Fruit fly (Drosophila melanogaster) whole organism, embryonic: ENCODE data around the gene lilli.

Experiments used
- B-H1 ChIP-seq: fragments of 200-800 bp; sonication (Bioruptor generic); IDR thresholded peaks from 3 replicates; pipeline ENCODE4 v1.3.6; 2022; ENCODE audit warnings: missing biosample characterization, missing genetic modification characterization
- Bdp1 ChIP-seq: fragments of 200-800 bp; sonication (Bioruptor generic); optimal IDR thresholded peaks from 3 replicates; lab custom pipeline; 2016; ENCODE audit warnings: missing biosample characterization, missing genetic modification characterization
- CG1024 ChIP-seq: fragments of 200-800 bp; sonication (Bioruptor generic); IDR thresholded peaks from 2 replicates; pipeline ENCODE4 v1.3.6; 2022; ENCODE audit warnings: missing biosample characterization, missing genetic modification characterization
- CG10462 ChIP-seq: fragments of 200-800 bp; sonication (Bioruptor generic); optimal IDR thresholded peaks from 2 replicates; lab custom pipeline; 2016; ENCODE audit warnings: missing biosample characterization, missing genetic modification characterization
- CG11560 ChIP-seq: fragments of 200-800 bp; sonication (Bioruptor generic); IDR thresholded peaks from 3 replicates; pipeline ENCODE4 v1.3.6; 2022; ENCODE audit warnings: missing biosample characterization, missing genetic modification characterization
- CG12219 ChIP-seq: fragments of 200-800 bp; sonication (Bioruptor generic); optimal IDR thresholded peaks from 3 replicates; lab custom pipeline; 2018; ENCODE audit warnings: missing biosample characterization, mild to moderate bottlenecking, missing genetic modification characterization
- CG12391 ChIP-seq: fragments of 200-800 bp; sonication (Bioruptor generic); optimal IDR thresholded peaks from 3 replicates; lab custom pipeline; 2018; ENCODE audit warnings: missing biosample characterization, mild to moderate bottlenecking, missing genetic modification characterization, moderate library complexity
- CG13775 ChIP-seq: fragments of 200-800 bp; sonication (Bioruptor generic); optimal IDR thresholded peaks from 3 replicates; lab custom pipeline; 2017; ENCODE audit warnings: missing biosample characterization, mild to moderate bottlenecking, missing genetic modification characterization
- CG14050 ChIP-seq: fragments of 200-800 bp; sonication (Bioruptor generic); IDR thresholded peaks from 3 replicates; pipeline ENCODE4 v1.3.6; 2022; ENCODE audit warnings: missing biosample characterization, missing genetic modification characterization
- CG15269 ChIP-seq: fragments of 200-800 bp; sonication (Bioruptor generic); optimal IDR thresholded peaks from 2 replicates; lab custom pipeline; 2018; ENCODE audit warnings: missing biosample characterization, mild to moderate bottlenecking, missing genetic modification characterization, moderate library complexity
- CG15601 ChIP-seq: fragments of 200-800 bp; sonication (Bioruptor generic); optimal IDR thresholded peaks from 3 replicates; lab custom pipeline; 2019; ENCODE audit warnings: missing biosample characterization, mild to moderate bottlenecking, missing genetic modification characterization, moderate library complexity
- CG17359 ChIP-seq: fragments of 200-800 bp; sonication (Bioruptor generic); optimal IDR thresholded peaks from 3 replicates; lab custom pipeline; 2018; ENCODE audit warnings: missing biosample characterization, mild to moderate bottlenecking, missing genetic modification characterization, moderate library complexity
- CG17568 ChIP-seq: fragments of 200-800 bp; sonication (Bioruptor generic); optimal IDR thresholded peaks from 2 replicates; lab custom pipeline; 2018; ENCODE audit warnings: missing biosample characterization, mild to moderate bottlenecking, missing genetic modification characterization, moderate library complexity
- CG30020 ChIP-seq: fragments of 200-800 bp; optimal IDR thresholded peaks from 2 replicates; lab custom pipeline; 2019; ENCODE audit warnings: missing biosample characterization, mild to moderate bottlenecking, missing genetic modification characterization, moderate library complexity
- CG31388 ChIP-seq: fragments of 200-800 bp; sonication (Bioruptor generic); optimal IDR thresholded peaks from 2 replicates; lab custom pipeline; 2016; ENCODE audit warnings: missing biosample characterization, missing genetic modification characterization
- CG42726 ChIP-seq: fragments of 200-800 bp; sonication (Bioruptor generic); IDR thresholded peaks from 2 replicates; pipeline ENCODE4 v1.3.6; 2022; ENCODE audit warnings: missing biosample characterization, missing genetic modification characterization; ENCODE audit not compliant: partially characterized antibody
- CG6175 ChIP-seq: fragments of 200-800 bp; sonication (Bioruptor generic); IDR thresholded peaks from 3 replicates; pipeline ENCODE4 v1.3.6; 2022; ENCODE audit warnings: missing biosample characterization, missing genetic modification characterization
- CG7271 ChIP-seq: fragments of 200-800 bp; sonication (Bioruptor generic); optimal IDR thresholded peaks from 2 replicates; lab custom pipeline; 2018; ENCODE audit warnings: missing biosample characterization, mild to moderate bottlenecking, missing genetic modification characterization, moderate library complexity
- CG7372 ChIP-seq: fragments of 200-800 bp; sonication (Bioruptor generic); IDR thresholded peaks from 2 replicates; pipeline ENCODE4 v1.3.6; 2022; ENCODE audit warnings: missing biosample characterization, missing genetic modification characterization
- CG7786 ChIP-seq: fragments of 200-800 bp; sonication (Bioruptor generic); optimal IDR thresholded peaks from 2 replicates; lab custom pipeline; 2016; ENCODE audit warnings: missing biosample characterization, missing genetic modification characterization
- CG8281 ChIP-seq: fragments of 200-800 bp; sonication (Bioruptor generic); optimal IDR thresholded peaks from 2 replicates; lab custom pipeline; 2018; ENCODE audit warnings: missing biosample characterization, mild to moderate bottlenecking, missing genetic modification characterization, moderate library complexity
- CG8924 ChIP-seq: fragments of 200-800 bp; optimal IDR thresholded peaks from 3 replicates; lab custom pipeline; 2019; ENCODE audit warnings: missing biosample characterization, mild to moderate bottlenecking, missing genetic modification characterization, moderate library complexity
- Camta ChIP-seq: fragments of 200-800 bp; sonication (Bioruptor generic); optimal IDR thresholded peaks from 2 replicates; lab custom pipeline; 2016; ENCODE audit warnings: missing biosample characterization, missing genetic modification characterization
- E2f1 ChIP-seq: fragments of 200-800 bp; sonication (Bioruptor generic); IDR thresholded peaks from 2 replicates; pipeline ENCODE4 v1.3.6; 2022; ENCODE audit warnings: missing biosample characterization, missing genetic modification characterization
- E2f2 ChIP-seq: fragments of 200-800 bp; sonication (Bioruptor generic); IDR thresholded peaks from 2 replicates; pipeline ENCODE4 v1.3.6; 2022; ENCODE audit warnings: missing biosample characterization, missing genetic modification characterization
- HLH3B ChIP-seq: fragments of 200-800 bp; sonication (Bioruptor generic); IDR thresholded peaks from 2 replicates; pipeline ENCODE4 v1.3.6; 2022; ENCODE audit warnings: missing biosample characterization, missing genetic modification characterization
- MBD-R2 ChIP-seq: fragments of 200-800 bp; sonication (Bioruptor generic); IDR thresholded peaks from 2 replicates; pipeline ENCODE4 v1.3.6; 2022; ENCODE audit warnings: missing biosample characterization, missing genetic modification characterization
- PHDP ChIP-seq: fragments of 200-800 bp; sonication (Bioruptor generic); optimal IDR thresholded peaks from 3 replicates; lab custom pipeline; 2018; ENCODE audit warnings: missing biosample characterization, mild to moderate bottlenecking, missing genetic modification characterization, moderate library complexity
- Sin3A ChIP-seq: fragments of >200 bp; optimal IDR thresholded peaks from 2 replicates; lab custom pipeline; 2018
- Sry-β ChIP-seq: fragments of 200-800 bp; sonication (Bioruptor generic); optimal IDR thresholded peaks from 2 replicates; lab custom pipeline; 2018; ENCODE audit warnings: missing biosample characterization, mild to moderate bottlenecking, missing genetic modification characterization, moderate library complexity
- Sry-δ ChIP-seq: fragments of 200-800 bp; sonication (Bioruptor generic); optimal IDR thresholded peaks from 2 replicates; lab custom pipeline; 2016; ENCODE audit warnings: missing biosample characterization, missing genetic modification characterization
- al ChIP-seq: fragments of 200-800 bp; sonication (Bioruptor generic); IDR thresholded peaks from 2 replicates; pipeline ENCODE4 v1.3.6; 2022; ENCODE audit warnings: missing biosample characterization, missing genetic modification characterization
- ap ChIP-seq: fragments of 200-800 bp; sonication (Bioruptor generic); IDR thresholded peaks from 2 replicates; pipeline ENCODE4 v1.3.6; 2022; ENCODE audit warnings: missing biosample characterization, missing genetic modification characterization
- ato ChIP-seq: fragments of 200-800 bp; sonication (Bioruptor generic); IDR thresholded peaks from 2 replicates; pipeline ENCODE4 v1.3.6; 2022; ENCODE audit warnings: missing biosample characterization, missing genetic modification characterization; ENCODE audit not compliant: partially characterized antibody
- bigmax ChIP-seq: fragments of 200-800 bp; sonication (Bioruptor generic); optimal IDR thresholded peaks from 2 replicates; lab custom pipeline; 2018; ENCODE audit warnings: missing biosample characterization, mild to moderate bottlenecking, missing genetic modification characterization
- cad ChIP-seq: fragments of >200 bp; optimal IDR thresholded peaks from 2 replicates; lab custom pipeline; 2017; ENCODE audit warnings: missing biosample characterization, missing genetic modification characterization
- chif ChIP-seq, 2 experiments: fragments of 200-800 bp; sonication (Bioruptor generic); optimal IDR thresholded peaks; 3 replicates each; lab custom pipeline; 2016; ENCODE audit warnings: missing biosample characterization in 2 of 2, missing genetic modification characterization in 2 of 2
- croc ChIP-seq: fragments of 200-800 bp; sonication (Bioruptor generic); conservative IDR thresholded peaks from 3 replicates; pipeline ENCODE4 v1.3.6; 2022; ENCODE audit warnings: missing biosample characterization, missing genetic modification characterization
- crol ChIP-seq: fragments of 200-800 bp; sonication (Bioruptor generic); IDR thresholded peaks from 2 replicates; pipeline ENCODE4 v1.3.6; 2022; ENCODE audit warnings: missing biosample characterization, missing genetic modification characterization
- ems ChIP-seq: fragments of 200-800 bp; sonication (Bioruptor generic); optimal IDR thresholded peaks from 3 replicates; lab custom pipeline; 2016; ENCODE audit warnings: missing biosample characterization, missing genetic modification characterization
- fd3F ChIP-seq: fragments of 200-800 bp; sonication (Bioruptor generic); optimal IDR thresholded peaks from 2 replicates; lab custom pipeline; 2018; ENCODE audit warnings: missing biosample characterization, mild to moderate bottlenecking, missing genetic modification characterization, moderate library complexity
- fu2 ChIP-seq: fragments of 200-800 bp; sonication (Bioruptor generic); optimal IDR thresholded peaks from 2 replicates; lab custom pipeline; 2016; ENCODE audit warnings: missing biosample characterization, missing genetic modification characterization
- ham ChIP-seq: fragments of 200-800 bp; sonication (Bioruptor generic); IDR thresholded peaks from 2 replicates; pipeline ENCODE4 v1.3.6; 2022; ENCODE audit warnings: missing biosample characterization, missing genetic modification characterization
- hth ChIP-seq: fragments of >200 bp; optimal IDR thresholded peaks from 2 replicates; lab custom pipeline; 2017; ENCODE audit warnings: inconsistent platforms
- jing ChIP-seq: fragments of 200-800 bp; sonication (Bioruptor generic); optimal IDR thresholded peaks from 2 replicates; lab custom pipeline; 2018; ENCODE audit warnings: missing biosample characterization, mild to moderate bottlenecking, missing genetic modification characterization
- pho ChIP-seq: fragments of 200-800 bp; sonication (Bioruptor generic); optimal IDR thresholded peaks from 2 replicates; lab custom pipeline; 2016; ENCODE audit warnings: missing biosample characterization, missing genetic modification characterization
- ranshi ChIP-seq: fragments of 200-800 bp; sonication (Bioruptor generic); IDR thresholded peaks from 2 replicates; pipeline ENCODE4 v1.3.6; 2022; ENCODE audit warnings: missing biosample characterization, missing genetic modification characterization
- sd ChIP-seq: fragments of 200-800 bp; sonication (Bioruptor generic); optimal IDR thresholded peaks from 3 replicates; lab custom pipeline; 2018; ENCODE audit warnings: missing biosample characterization, mild to moderate bottlenecking, missing genetic modification characterization, moderate library complexity
- sug ChIP-seq: fragments of 200-800 bp; optimal IDR thresholded peaks from 2 replicates; lab custom pipeline; 2019; ENCODE audit warnings: missing biosample characterization, mild to moderate bottlenecking, missing genetic modification characterization, moderate library complexity
- wdn ChIP-seq: fragments of 200-800 bp; sonication (Bioruptor generic); IDR thresholded peaks from 2 replicates; pipeline ENCODE4 v1.3.6; 2022; ENCODE audit warnings: missing biosample characterization, missing genetic modification characterization
- wek ChIP-seq: fragments of 200-800 bp; sonication (Bioruptor generic); optimal IDR thresholded peaks from 3 replicates; lab custom pipeline; 2018; ENCODE audit warnings: missing biosample characterization, mild to moderate bottlenecking, missing genetic modification characterization, moderate library complexity

The lilli gene

DNA sequence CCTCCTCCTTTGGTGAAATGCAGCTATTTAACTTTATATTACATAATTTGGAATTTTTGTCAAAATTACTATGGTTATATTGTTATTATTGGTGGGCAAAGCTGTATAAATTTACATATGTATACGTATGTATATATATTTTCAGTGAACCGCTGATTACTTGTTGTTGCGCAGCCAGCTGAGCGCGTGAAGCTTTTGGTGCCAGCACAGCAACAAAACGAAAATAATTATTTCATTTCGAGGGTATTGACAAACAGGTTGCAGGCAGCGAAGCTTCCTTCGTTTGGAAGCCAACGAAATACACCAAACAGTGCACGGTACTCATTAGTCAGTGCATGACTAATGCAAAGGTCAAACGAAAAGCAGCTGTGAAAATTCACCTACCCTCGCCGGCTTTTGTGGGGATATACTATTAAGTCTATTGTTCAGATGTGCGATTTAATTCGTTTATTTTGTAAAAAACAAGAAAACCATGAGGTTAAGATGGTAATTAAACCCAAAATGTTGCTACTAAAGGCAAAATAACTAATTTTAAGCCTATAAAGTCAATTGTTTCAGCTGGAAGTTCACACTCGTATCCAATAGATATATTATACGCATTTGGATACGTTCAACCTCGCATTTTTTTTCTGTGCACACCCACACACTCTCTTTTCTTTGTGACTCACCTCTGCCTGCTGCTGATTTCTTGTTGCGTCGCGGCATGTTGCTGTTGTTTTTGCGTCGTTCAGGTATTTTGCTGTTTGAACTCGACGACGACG is 12.6 kb upstream of the lilli start (continued):
- TF ChIP-seq wdn (GFP tag; lab: Robert Waterston, UW) (no peak), fu2 (GFP tag; lab: Kevin White, UChicago) (no peak), CG13775 (GFP tag; lab: Kevin White, UChicago) (peak; percentile 20), CG15601 (tag; lab: Kevin White, UChicago) (no peak), cad (GFP tag; lab: Kevin White, UChicago) (no peak), CG17359 (tag; lab: Kevin White, UChicago) (no peak), ems (GFP tag; lab: Kevin White, UChicago) (no peak), HLH3B (0 out of 2 replicates have a peak, but pooled peaks have one; percentile 34), CG14050 (GFP tag; lab: Robert Waterston, UW) (no peak), crol (GFP tag; lab: Robert Waterston, UW) (no peak), E2f2 (GFP tag; lab: Robert Waterston, UW) (peak; percentile 10; the same call in 1 of the 2 replicates), CG7372 (no peak), bigmax (GFP tag; lab: Kevin White, UChicago) (no peak), Sry-β (GFP tag; lab: Kevin White, UChicago) (no peak), wek (no peak), sug (tag; lab: Kevin White, UChicago) (no peak), Sin3A (lab: Kevin White, UChicago) (no peak), CG1024 (GFP tag; lab: Robert Waterston, UW) (0 out of 2 replicates have a peak, but pooled peaks have one; percentile 23), CG42726 (GFP tag; lab: Robert Waterston, UW) (no peak), CG6175 (GFP tag; lab: Robert Waterston, UW) (no peak), Camta (GFP tag; lab: Kevin White, UChicago) (no peak), CG7786 (peak; percentile 9), croc (GFP tag; lab: Robert Waterston, UW) (no peak), CG12219 (no peak), B-H1 (GFP tag; lab: Robert Waterston, UW) (no peak), PHDP (no peak), CG30020 (tag; lab: Kevin White, UChicago) (no peak), al (GFP tag; lab: Robert Waterston, UW) (peak; percentile 33; the same call in 1 of the 2 replicates), CG7271 (tag; lab: Kevin White, UChicago) (no peak), fd3F (GFP tag; lab: Kevin White, UChicago) (no peak), Bdp1 (GFP tag; lab: Kevin White, UChicago) (no peak), ranshi (GFP tag; lab: Robert Waterston, UW) (no peak), ato (GFP tag; lab: Robert Waterston, UW) (no peak), ap (no peak), MBD-R2 (GFP tag; lab: Robert Waterston, UW) (no peak), CG10462 (GFP tag; lab: Kevin White, UChicago) (no peak), sd (tag; lab: Kevin White, UChicago) (peak; percentile 23), CG12391 (tag; lab: Kevin White, UChicago) (no peak), CG31388 (GFP tag; lab: Kevin White, UChicago) (no peak), ham (no peak), CG8924 (tag; lab: Kevin White, UChicago) (no peak), Sry-δ (GFP tag; lab: Kevin White, UChicago) (no peak), CG8281 (tag; lab: Kevin White, UChicago) (no peak), chif (GFP tag; optimal IDR thresholded peaks at IDR 0.05; lab: Kevin White, UChicago) (peak in 1 of 2 experiments; percentile 19), pho (GFP tag; lab: Kevin White, UChicago) (no peak), jing (GFP tag; lab: Kevin White, UChicago) (no peak), CG11560 (no peak), hth (lab: Kevin White, UChicago) (no peak), E2f1 (GFP tag; lab: Robert Waterston, UW) (no peak), CG17568 (GFP tag; lab: Kevin White, UChicago) (no peak), CG15269 (tag; lab: Kevin White, UChicago) (peak; percentile 41)
